Fruit fly (Drosophila melanogaster) whole organism, embryonic: Measurements from ENCODE around the gene RpS7.

ENCODE experiments used
- ATbp ChIP-seq: fragments of 200-800 bp; sonication (Bioruptor generic); optimal IDR thresholded peaks from 2 replicates; lab custom pipeline; 2017; ENCODE audit warnings: missing biosample characterization, mild to moderate bottlenecking, missing genetic modification characterization, missing genetic modification reagents
- Bdp1 ChIP-seq: fragments of 200-800 bp; sonication (Bioruptor generic); optimal IDR thresholded peaks from 3 replicates; lab custom pipeline; 2016; ENCODE audit warnings: missing biosample characterization, missing genetic modification characterization
- CG10209 ChIP-seq: fragments of 200-800 bp; sonication (Bioruptor generic); optimal IDR thresholded peaks from 3 replicates; lab custom pipeline; 2017; ENCODE audit warnings: missing biosample characterization, mild to moderate bottlenecking, missing genetic modification characterization, missing genetic modification reagents
- CG1024 ChIP-seq: fragments of 200-800 bp; sonication (Bioruptor generic); IDR thresholded peaks from 2 replicates; pipeline ENCODE4 v1.3.6; 2022; ENCODE audit warnings: missing biosample characterization, missing genetic modification characterization
- CG10431 ChIP-seq: fragments of 200-800 bp; sonication (Bioruptor generic); optimal IDR thresholded peaks from 3 replicates; lab custom pipeline; 2018; ENCODE audit warnings: missing biosample characterization, mild to moderate bottlenecking, missing genetic modification characterization
- CG10565 ChIP-seq: fragments of 200-800 bp; sonication (Bioruptor generic); optimal IDR thresholded peaks from 3 replicates; lab custom pipeline; 2016; ENCODE audit warnings: missing biosample characterization, mild to moderate bottlenecking, missing genetic modification characterization
- CG10979 ChIP-seq: fragments of 200-800 bp; sonication (Bioruptor generic); optimal IDR thresholded peaks from 2 replicates; lab custom pipeline; 2018; ENCODE audit warnings: missing biosample characterization, mild to moderate bottlenecking, missing genetic modification characterization, moderate library complexity
- CG16815 ChIP-seq: fragments of 200-800 bp; sonication (Bioruptor generic); optimal IDR thresholded peaks from 3 replicates; lab custom pipeline; 2017; ENCODE audit warnings: missing biosample characterization, mild to moderate bottlenecking, missing genetic modification characterization
- CG17912 ChIP-seq: fragments of 200-800 bp; sonication (Bioruptor generic); optimal IDR thresholded peaks from 2 replicates; lab custom pipeline; 2018; ENCODE audit warnings: missing biosample characterization, mild to moderate bottlenecking, missing genetic modification characterization
- CG18476 ChIP-seq: fragments of 200-800 bp; sonication (Bioruptor generic); optimal IDR thresholded peaks from 2 replicates; lab custom pipeline; 2016; ENCODE audit warnings: missing biosample characterization, mild to moderate bottlenecking, missing genetic modification characterization
- CG18599 ChIP-seq: fragments of 200-800 bp; sonication (Bioruptor generic); optimal IDR thresholded peaks from 3 replicates; lab custom pipeline; 2017; ENCODE audit warnings: missing biosample characterization, missing genetic modification characterization, mild to moderate bottlenecking, moderate library complexity, missing genetic modification reagents
- CG2875 ChIP-seq: fragments of 200-800 bp; sonication (Bioruptor generic); optimal IDR thresholded peaks from 2 replicates; lab custom pipeline; 2017; ENCODE audit warnings: missing biosample characterization, mild to moderate bottlenecking, missing genetic modification characterization, missing genetic modification reagents
- CG3065 ChIP-seq: fragments of 200-800 bp; sonication (Bioruptor generic); optimal IDR thresholded peaks from 2 replicates; lab custom pipeline; 2016; ENCODE audit warnings: missing biosample characterization, missing genetic modification characterization
- CG32767 ChIP-seq: fragments of 200-800 bp; sonication (Bioruptor generic); IDR thresholded peaks from 2 replicates; pipeline ENCODE4 v1.3.6; 2022; ENCODE audit warnings: missing biosample characterization, missing genetic modification characterization
- CG6175 ChIP-seq: fragments of 200-800 bp; sonication (Bioruptor generic); IDR thresholded peaks from 3 replicates; pipeline ENCODE4 v1.3.6; 2022; ENCODE audit warnings: missing biosample characterization, missing genetic modification characterization
- CG6654 ChIP-seq: fragments of 200-800 bp; sonication (Bioruptor generic); optimal IDR thresholded peaks from 2 replicates; lab custom pipeline; 2017; ENCODE audit warnings: missing biosample characterization, mild to moderate bottlenecking, missing genetic modification characterization
- CG6791 ChIP-seq: fragments of 200-800 bp; sonication (Bioruptor generic); IDR thresholded peaks from 3 replicates; pipeline ENCODE4 v1.3.6; 2022; ENCODE audit warnings: missing biosample characterization, missing genetic modification characterization; ENCODE audit not compliant: partially characterized antibody
- CG8089 ChIP-seq: fragments of 200-800 bp; sonication (Bioruptor generic); optimal IDR thresholded peaks from 3 replicates; lab custom pipeline; 2016; ENCODE audit warnings: missing biosample characterization, missing genetic modification characterization
- CG8924 ChIP-seq: fragments of 200-800 bp; optimal IDR thresholded peaks from 3 replicates; lab custom pipeline; 2019; ENCODE audit warnings: missing biosample characterization, mild to moderate bottlenecking, missing genetic modification characterization, moderate library complexity
- CG9437 ChIP-seq: fragments of 200-800 bp; sonication (Bioruptor generic); optimal IDR thresholded peaks from 2 replicates; lab custom pipeline; 2018; ENCODE audit warnings: missing biosample characterization, mild to moderate bottlenecking, missing genetic modification characterization
- CG9932 ChIP-seq: fragments of 200-800 bp; sonication (Bioruptor generic); IDR thresholded peaks from 2 replicates; pipeline ENCODE4 v1.3.6; 2022; ENCODE audit warnings: missing biosample characterization, missing genetic modification characterization
- D19A ChIP-seq: fragments of 200-800 bp; optimal IDR thresholded peaks from 3 replicates; lab custom pipeline; 2019; ENCODE audit warnings: missing biosample characterization, mild to moderate bottlenecking, missing genetic modification characterization, moderate library complexity
- Dip2 ChIP-seq: fragments of 200-800 bp; sonication (Bioruptor generic); IDR thresholded peaks from 2 replicates; pipeline ENCODE4 v1.3.6; 2022; ENCODE audit warnings: missing biosample characterization, missing genetic modification characterization
- E2f1 ChIP-seq: fragments of 200-800 bp; sonication (Bioruptor generic); IDR thresholded peaks from 2 replicates; pipeline ENCODE4 v1.3.6; 2022; ENCODE audit warnings: missing biosample characterization, missing genetic modification characterization
- Ets65A ChIP-seq: fragments of 200-800 bp; sonication (Bioruptor generic); peaks from one replicate; lab custom pipeline; 2016; ENCODE audit warnings: missing biosample characterization, missing genetic modification characterization
- HHEX ChIP-seq: fragments of 200-800 bp; sonication (Bioruptor generic); optimal IDR thresholded peaks from 3 replicates; lab custom pipeline; 2017; ENCODE audit warnings: missing biosample characterization, mild to moderate bottlenecking, missing genetic modification characterization, missing genetic modification reagents
- Med ChIP-seq: fragments of 200-800 bp; sonication (Bioruptor generic); peaks from one replicate; lab custom pipeline; 2016; ENCODE audit warnings: missing biosample characterization, missing genetic modification characterization, mild to moderate bottlenecking, inconsistent platforms, moderate library complexity
- PHDP ChIP-seq: fragments of 200-800 bp; sonication (Bioruptor generic); optimal IDR thresholded peaks from 3 replicates; lab custom pipeline; 2018; ENCODE audit warnings: missing biosample characterization, mild to moderate bottlenecking, missing genetic modification characterization, moderate library complexity
- Rx ChIP-seq: fragments of 200-800 bp; sonication (Bioruptor generic); IDR thresholded peaks from 2 replicates; pipeline ENCODE4 v1.3.6; 2022; ENCODE audit warnings: missing biosample characterization, missing genetic modification characterization
- Spps ChIP-seq: fragments of 200-800 bp; sonication (Bioruptor generic); optimal IDR thresholded peaks from 2 replicates; lab custom pipeline; 2018; ENCODE audit warnings: missing biosample characterization, mild to moderate bottlenecking, missing genetic modification characterization
- Sry-β ChIP-seq: fragments of 200-800 bp; sonication (Bioruptor generic); optimal IDR thresholded peaks from 2 replicates; lab custom pipeline; 2018; ENCODE audit warnings: missing biosample characterization, mild to moderate bottlenecking, missing genetic modification characterization, moderate library complexity
- Stat92E ChIP-seq, 3 experiments: fragments of >200 bp in 2 of 3; fragments of 200-800 bp in 1 of 3; sonication (Bioruptor generic) in 1 of 3; optimal IDR thresholded peaks; 2 replicates each; lab custom pipeline; 2017 to 2019; ENCODE audit warnings: missing biosample characterization in 3 of 3, missing genetic modification characterization in 3 of 3, mild to moderate bottlenecking in 1 of 3, moderate library complexity in 1 of 3
- amos ChIP-seq: fragments of 200-800 bp; sonication (Bioruptor generic); IDR thresholded peaks from 2 replicates; pipeline ENCODE4 v1.3.6; 2022; ENCODE audit warnings: missing biosample characterization, missing genetic modification characterization; ENCODE audit not compliant: partially characterized antibody
- ap ChIP-seq: fragments of 200-800 bp; sonication (Bioruptor generic); IDR thresholded peaks from 2 replicates; pipeline ENCODE4 v1.3.6; 2022; ENCODE audit warnings: missing biosample characterization, missing genetic modification characterization
- bab2 ChIP-seq: fragments of 200-800 bp; sonication (Bioruptor generic); optimal IDR thresholded peaks from 2 replicates; lab custom pipeline; 2016; ENCODE audit warnings: missing biosample characterization, missing genetic modification characterization
- gfzf ChIP-seq: fragments of 200-800 bp; sonication (Bioruptor generic); optimal IDR thresholded peaks from 2 replicates; lab custom pipeline; 2016; ENCODE audit warnings: missing biosample characterization, mild to moderate bottlenecking, missing genetic modification characterization, moderate library complexity
- grn ChIP-seq: fragments of 200-800 bp; sonication (Bioruptor generic); optimal IDR thresholded peaks from 3 replicates; lab custom pipeline; 2017; ENCODE audit warnings: missing biosample characterization, missing genetic modification characterization
- jing ChIP-seq: fragments of 200-800 bp; sonication (Bioruptor generic); optimal IDR thresholded peaks from 2 replicates; lab custom pipeline; 2018; ENCODE audit warnings: missing biosample characterization, mild to moderate bottlenecking, missing genetic modification characterization
- lab ChIP-seq: fragments of 200-800 bp; sonication (Bioruptor generic); optimal IDR thresholded peaks from 3 replicates; lab custom pipeline; 2017; ENCODE audit warnings: missing biosample characterization, missing genetic modification characterization, mild to moderate bottlenecking, moderate library complexity, missing genetic modification reagents
- lmd ChIP-seq: fragments of 200-800 bp; sonication (Bioruptor generic); IDR thresholded peaks from 2 replicates; pipeline ENCODE4 v1.3.6; 2022; ENCODE audit warnings: missing biosample characterization, missing genetic modification characterization
- mirr ChIP-seq: fragments of 200-800 bp; sonication (Bioruptor generic); optimal IDR thresholded peaks from 3 replicates; lab custom pipeline; 2018; ENCODE audit warnings: missing biosample characterization, mild to moderate bottlenecking, missing genetic modification characterization
- nerfin-2 ChIP-seq: fragments of 200-800 bp; sonication (Bioruptor generic); IDR thresholded peaks from 2 replicates; pipeline ENCODE4 v1.3.6; 2022; ENCODE audit warnings: missing biosample characterization, missing genetic modification characterization; ENCODE audit not compliant: partially characterized antibody
- org-1 ChIP-seq: fragments of 200-800 bp; sonication (Bioruptor generic); optimal IDR thresholded peaks from 2 replicates; lab custom pipeline; 2017; ENCODE audit warnings: missing biosample characterization, missing genetic modification characterization
- row ChIP-seq: fragments of 200-800 bp; sonication (Bioruptor generic); IDR thresholded peaks from 3 replicates; pipeline ENCODE4 v1.3.6; 2022; ENCODE audit warnings: missing biosample characterization, missing genetic modification characterization
- scrt ChIP-seq: fragments of 200-800 bp; sonication (Bioruptor generic); optimal IDR thresholded peaks from 2 replicates; lab custom pipeline; 2018; ENCODE audit warnings: missing biosample characterization, mild to moderate bottlenecking, missing genetic modification characterization, moderate library complexity
- sens-2 ChIP-seq: fragments of 200-800 bp; sonication (Bioruptor generic); IDR thresholded peaks from 2 replicates; pipeline ENCODE4 v1.3.6; 2022; ENCODE audit warnings: missing biosample characterization, missing genetic modification characterization
- sob ChIP-seq: fragments of 200-800 bp; sonication (Bioruptor generic); IDR thresholded peaks from 2 replicates; pipeline ENCODE4 v1.3.6; 2022; ENCODE audit warnings: missing biosample characterization, missing genetic modification characterization
- tll ChIP-seq, 2 experiments: fragments of 200-800 bp in 1 of 2; fragments of >200 bp in 1 of 2; sonication (Bioruptor generic) in 1 of 2; optimal IDR thresholded peaks; 2 replicates each; lab custom pipeline; 2017 to 2019; ENCODE audit warnings: missing biosample characterization in 2 of 2, missing genetic modification characterization in 2 of 2, mild to moderate bottlenecking in 1 of 2, moderate library complexity in 1 of 2
- tx ChIP-seq: fragments of 200-800 bp; sonication (Bioruptor generic); optimal IDR thresholded peaks from 2 replicates; lab custom pipeline; 2016; ENCODE audit warnings: missing biosample characterization, missing genetic modification characterization
- vfl ChIP-seq: fragments of 200-800 bp; sonication (Bioruptor generic); optimal IDR thresholded peaks from 2 replicates; lab custom pipeline; 2016; ENCODE audit warnings: missing biosample characterization, missing genetic modification characterization
- wek ChIP-seq: fragments of 200-800 bp; sonication (Bioruptor generic); optimal IDR thresholded peaks from 3 replicates; lab custom pipeline; 2018; ENCODE audit warnings: missing biosample characterization, mild to moderate bottlenecking, missing genetic modification characterization, moderate library complexity
- z ChIP-seq: fragments of 200-800 bp; sonication (Bioruptor generic); IDR thresholded peaks from 3 replicates; pipeline ENCODE4 v1.3.6; 2022; ENCODE audit warnings: missing biosample characterization, missing genetic modification characterization

RpS7 gene

DNA sequence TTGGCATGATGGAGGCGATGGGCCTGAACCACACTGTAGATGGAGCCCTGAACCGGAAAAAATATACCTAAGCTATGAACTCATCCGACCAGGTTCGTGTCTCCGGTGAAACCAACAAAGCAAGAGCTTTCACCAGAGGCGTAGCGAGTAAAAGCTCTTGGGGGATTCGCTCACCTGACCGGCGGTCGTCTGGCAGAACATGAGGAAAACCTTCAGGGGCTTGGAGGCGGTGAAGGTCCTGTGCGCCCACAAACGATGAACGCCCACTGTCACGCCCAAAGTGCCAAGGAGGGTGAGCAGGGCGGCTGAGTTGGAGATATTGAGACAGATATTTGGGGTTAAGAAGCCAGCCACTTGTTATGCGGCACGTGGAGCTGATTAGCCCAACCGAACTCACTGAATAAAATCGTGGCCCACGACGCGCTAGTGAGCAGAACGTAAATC, 13.2 kb downstream of the RpS7 start (continued):
- TF ChIP-seq z (no peak), bab2 (GFP tag; lab: Kevin White, UChicago) (no peak), CG18599 (GFP tag; lab: Kevin White, UChicago) (peak; percentile 73), CG6654 (GFP tag; lab: Kevin White, UChicago) (no peak), CG10979 (tag; lab: Kevin White, UChicago) (no peak), vfl (no peak), ap (GFP tag; lab: Robert Waterston, UW) (no peak), gfzf (GFP tag; lab: Kevin White, UChicago) (peak; percentile 33), lmd (GFP tag; lab: Robert Waterston, UW) (peak; percentile 72), CG18476 (GFP tag; lab: Kevin White, UChicago) (no peak), CG2875 (GFP tag; lab: Kevin White, UChicago) (no peak), PHDP (tag; lab: Kevin White, UChicago) (peak; percentile 47), E2f1 (GFP tag; lab: Robert Waterston, UW) (peak; percentile 55), CG6175 (GFP tag; lab: Robert Waterston, UW) (no peak), D19A (no peak), CG8089 (GFP tag; lab: Kevin White, UChicago) (no peak), scrt (peak; percentile 36), HHEX (GFP tag; lab: Kevin White, UChicago) (peak; percentile 14), CG6791 (0 out of 3 replicates have a peak, but pooled peaks have one; percentile 35), CG17912 (GFP tag; lab: Kevin White, UChicago) (no peak), Sry-β (GFP tag; lab: Kevin White, UChicago) (no peak), Stat92E (GFP tag; optimal IDR thresholded peaks at IDR 0.05; lab: Kevin White, UChicago) (no peak), org-1 (GFP tag; lab: Kevin White, UChicago) (no peak), CG16815 (GFP tag; lab: Kevin White, UChicago) (no peak), row (GFP tag; lab: Robert Waterston, UW) (peak; percentile 84), nerfin-2 (GFP tag; lab: Robert Waterston, UW) (no peak), CG1024 (GFP tag; lab: Robert Waterston, UW) (no peak), CG9932 (GFP tag; lab: Robert Waterston, UW) (no peak), CG10431 (GFP tag; lab: Kevin White, UChicago) (no peak), CG3065 (GFP tag; lab: Kevin White, UChicago) (peak; percentile 22), CG8924 (no peak), tll (GFP tag; optimal IDR thresholded peaks at IDR 0.05; lab: Kevin White, UChicago) (no peak), tx (no peak), sens-2 (GFP tag; lab: Robert Waterston, UW) (no peak), mirr (GFP tag; lab: Kevin White, UChicago) (peak; percentile 42), Bdp1 (no peak), CG9437 (GFP tag; lab: Kevin White, UChicago) (no peak), Dip2 (GFP tag; lab: Robert Waterston, UW) (no peak), sob (GFP tag; lab: Robert Waterston, UW) (peak; percentile 68), CG10565 (no peak)

DNA sequence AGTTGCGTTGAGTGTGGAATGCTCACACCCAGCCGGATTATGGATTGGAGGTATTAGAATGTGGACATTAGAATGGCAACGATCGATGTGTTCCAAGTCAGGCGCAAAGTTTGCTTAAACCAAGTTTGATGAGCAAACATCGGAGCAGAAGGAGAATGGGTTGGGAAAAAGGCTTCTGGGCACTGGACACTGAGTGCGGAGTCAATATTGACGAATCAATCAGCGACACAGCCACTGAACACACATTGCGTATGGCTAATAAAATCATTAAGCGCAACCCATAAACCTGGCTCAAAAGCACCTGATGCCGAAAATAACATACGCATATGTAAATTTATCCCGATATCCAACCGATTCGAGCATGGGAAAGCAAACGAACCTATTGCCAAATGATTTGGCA, 15.0 kb downstream of the RpS7 start:
- peak; percentile 42 for TF ChIP-seq wek
- TF ChIP-seq Ets65A (GFP tag; lab: Kevin White, UChicago): no peak
- peak; percentile 0 for TF ChIP-seq CG10209
- peak; percentile 82 for TF ChIP-seq Med (GFP tag; lab: Kevin White, UChicago)
- no peak for TF ChIP-seq Rx (GFP tag; lab: Robert Waterston, UW)
- TF ChIP-seq ATbp (GFP tag; lab: Kevin White, UChicago): peak; percentile 38
- TF ChIP-seq jing: no peak
- no peak for TF ChIP-seq grn (GFP tag; lab: Kevin White, UChicago)
- no peak for TF ChIP-seq Spps (tag; lab: Kevin White, UChicago)
- no peak for TF ChIP-seq CG8924
- peak; percentile 13; the same call in 1 of the 2 replicates for TF ChIP-seq CG32767 (GFP tag; lab: Robert Waterston, UW)
- TF ChIP-seq amos (GFP tag; lab: Robert Waterston, UW): no peak
- peak; percentile 31 for TF ChIP-seq lab (GFP tag; lab: Kevin White, UChicago)
